Fruit fly (Drosophila melanogaster): Measurements from ENCODE around the gene sbm.

sbm gene

DNA sequence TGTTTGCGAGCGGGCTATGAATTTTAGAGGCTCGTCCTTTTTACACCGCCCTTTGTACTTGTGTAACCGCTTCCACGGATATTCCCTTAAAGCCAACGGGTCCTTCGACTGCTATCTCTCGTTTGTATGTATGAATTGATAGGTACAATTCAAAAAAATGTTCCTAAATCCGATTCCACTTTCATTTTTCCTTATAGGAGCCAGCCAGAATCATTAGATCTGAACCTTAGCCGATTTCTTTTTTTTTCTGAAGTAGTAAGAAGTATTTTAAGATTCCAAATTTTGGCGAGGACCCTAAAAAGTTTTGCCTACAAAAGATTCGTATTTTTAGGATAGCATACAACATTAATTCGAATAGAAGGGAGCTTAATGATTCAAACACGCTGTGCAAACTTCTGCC is 3.7 kb downstream of the sbm start (continued):
- TF ChIP-seq Usf (GFP tag; optimal IDR thresholded peaks at IDR 0.05): no peak
- TF ChIP-seq sna (GFP tag; IDR thresholded peaks at IDR 0.05; ENCODE audit: partially characterized antibody): no peak
- peak; percentile 9 for TF ChIP-seq grau (tag; optimal IDR thresholded peaks at IDR 0.05)
- no peak for TF ChIP-seq bbx (GFP tag; IDR thresholded peaks at IDR 0.05; ENCODE audit: partially characterized antibody)
- no peak for TF ChIP-seq Sox102F (GFP tag; optimal IDR thresholded peaks at IDR 0.05)
- no peak for TF ChIP-seq gce (GFP tag; IDR thresholded peaks at IDR 0.05)
- no peak for TF ChIP-seq HLH54F (GFP tag; optimal IDR thresholded peaks at IDR 0.05)
- TF ChIP-seq nmo (GFP tag; optimal IDR thresholded peaks at IDR 0.05): no peak
- TF ChIP-seq CG18764 (GFP tag; optimal IDR thresholded peaks at IDR 0.05): no peak
- TF ChIP-seq Side (GFP tag; optimal IDR thresholded peaks at IDR 0.05): no peak
- no peak for TF ChIP-seq chinmo (GFP tag; IDR thresholded peaks at IDR 0.05; ENCODE audit: partially characterized antibody)
- no peak for TF ChIP-seq NFAT (GFP tag; IDR thresholded peaks at IDR 0.05)
- no peak for TF ChIP-seq CG7372 (GFP tag; IDR thresholded peaks at IDR 0.05)
- TF ChIP-seq slou (GFP tag; optimal IDR thresholded peaks at IDR 0.05): no peak
- no peak for TF ChIP-seq jing (GFP tag; optimal IDR thresholded peaks at IDR 0.05)
- TF ChIP-seq scrt (GFP tag; optimal IDR thresholded peaks at IDR 0.05): no peak
- TF ChIP-seq seq (GFP tag; IDR thresholded peaks at IDR 0.05): no peak
- no peak for TF ChIP-seq disco-r (GFP tag; optimal IDR thresholded peaks at IDR 0.05)
- TF ChIP-seq eve (GFP tag; optimal IDR thresholded peaks at IDR 0.05): no peak
- TF ChIP-seq CG7786 (GFP tag; optimal IDR thresholded peaks at IDR 0.05): no peak
- TF ChIP-seq dati (GFP tag; IDR thresholded peaks at IDR 0.05): no peak
- TF ChIP-seq CG5953 (GFP tag; IDR thresholded peaks at IDR 0.05): no peak
- TF ChIP-seq CG8924 (tag; optimal IDR thresholded peaks at IDR 0.05): no peak
- no peak for TF ChIP-seq Hey (tag; optimal IDR thresholded peaks at IDR 0.05)
- no peak for TF ChIP-seq HLH4C (GFP tag; IDR thresholded peaks at IDR 0.05; ENCODE audit: partially characterized antibody)
- TF ChIP-seq lilli (GFP tag; optimal IDR thresholded peaks at IDR 0.05): peak; percentile 21
- TF ChIP-seq CG4707 (GFP tag; optimal IDR thresholded peaks at IDR 0.05): no peak
- TF ChIP-seq CG13287 (GFP tag; IDR thresholded peaks at IDR 0.05; ENCODE audit: partially characterized antibody): no peak
- no peak for TF ChIP-seq CG15601 (tag; optimal IDR thresholded peaks at IDR 0.05)
- no peak for TF ChIP-seq CG3995 (GFP tag; optimal IDR thresholded peaks at IDR 0.05)
- TF ChIP-seq Rfx (GFP tag; IDR thresholded peaks at IDR 0.05): 0 out of 2 replicates have a peak, but pooled peaks have one; percentile 4
- TF ChIP-seq fd3F (GFP tag; optimal IDR thresholded peaks at IDR 0.05): no peak
- no peak for TF ChIP-seq CG10431 (GFP tag; optimal IDR thresholded peaks at IDR 0.05)
- no peak for TF ChIP-seq prd (optimal IDR thresholded peaks at IDR 0.05)
- TF ChIP-seq prd (GFP tag; IDR thresholded peaks at IDR 0.05): no peak
- peak; percentile 46 for TF ChIP-seq CG2678 (tag; optimal IDR thresholded peaks at IDR 0.05)
- no peak for TF ChIP-seq Dip2 (GFP tag; IDR thresholded peaks at IDR 0.05)
- peak; percentile 33 for TF ChIP-seq dmrt99B (tag; optimal IDR thresholded peaks at IDR 0.05)
- no peak for TF ChIP-seq CG2889 (GFP tag; IDR thresholded peaks at IDR 0.05)

- peak; percentile 78 for TF ChIP-seq sens (GFP tag)
- TF ChIP-seq Aef1 (GFP tag; IDR thresholded peaks at IDR 0.05): no peak
- TF ChIP-seq CG7556 (GFP tag; optimal IDR thresholded peaks at IDR 0.05): peak; percentile 40
- TF ChIP-seq psq (GFP tag; optimal IDR thresholded peaks at IDR 0.05): no peak
- TF ChIP-seq nerfin-1 (tag; optimal IDR thresholded peaks at IDR 0.05): no peak
- no peak for TF ChIP-seq bbx (GFP tag; IDR thresholded peaks at IDR 0.05; ENCODE audit: partially characterized antibody)
- peak; percentile 31 for TF ChIP-seq Hmr (GFP tag; optimal IDR thresholded peaks at IDR 0.05)
- TF ChIP-seq Rfx (GFP tag; IDR thresholded peaks at IDR 0.05): peak; percentile 46; the same call in 1 of the 2 replicates
- peak; percentile 26 for TF ChIP-seq CG9817 (tag; optimal IDR thresholded peaks at IDR 0.05)
- TF ChIP-seq CG8924 (tag; optimal IDR thresholded peaks at IDR 0.05): peak; percentile 42
- no peak for TF ChIP-seq CG10979 (tag; optimal IDR thresholded peaks at IDR 0.05)
- peak; percentile 40 for TF ChIP-seq CG9727 (GFP tag; optimal IDR thresholded peaks at IDR 0.05)
- no peak for TF ChIP-seq CG18476 (GFP tag; optimal IDR thresholded peaks at IDR 0.05)
- TF ChIP-seq dysf (GFP tag; IDR thresholded peaks at IDR 0.05): peak; percentile 22; the same call in 1 of the 3 replicates
- TF ChIP-seq Sox100B (GFP tag; optimal IDR thresholded peaks at IDR 0.05): peak; percentile 13
- peak; percentile 65 for TF ChIP-seq CG7839 (tag; optimal IDR thresholded peaks at IDR 0.05)
- TF ChIP-seq CG7786 (GFP tag; optimal IDR thresholded peaks at IDR 0.05): no peak
- TF ChIP-seq CG15269 (tag; optimal IDR thresholded peaks at IDR 0.05): peak; percentile 60
Observed at dm6 chrX:14593091-14593490, 9.3 kb downstream of the sbm start.
